Fruit fly (Drosophila melanogaster): ENCODE data around the gene CG11983.

The CG11983 gene

DNA sequence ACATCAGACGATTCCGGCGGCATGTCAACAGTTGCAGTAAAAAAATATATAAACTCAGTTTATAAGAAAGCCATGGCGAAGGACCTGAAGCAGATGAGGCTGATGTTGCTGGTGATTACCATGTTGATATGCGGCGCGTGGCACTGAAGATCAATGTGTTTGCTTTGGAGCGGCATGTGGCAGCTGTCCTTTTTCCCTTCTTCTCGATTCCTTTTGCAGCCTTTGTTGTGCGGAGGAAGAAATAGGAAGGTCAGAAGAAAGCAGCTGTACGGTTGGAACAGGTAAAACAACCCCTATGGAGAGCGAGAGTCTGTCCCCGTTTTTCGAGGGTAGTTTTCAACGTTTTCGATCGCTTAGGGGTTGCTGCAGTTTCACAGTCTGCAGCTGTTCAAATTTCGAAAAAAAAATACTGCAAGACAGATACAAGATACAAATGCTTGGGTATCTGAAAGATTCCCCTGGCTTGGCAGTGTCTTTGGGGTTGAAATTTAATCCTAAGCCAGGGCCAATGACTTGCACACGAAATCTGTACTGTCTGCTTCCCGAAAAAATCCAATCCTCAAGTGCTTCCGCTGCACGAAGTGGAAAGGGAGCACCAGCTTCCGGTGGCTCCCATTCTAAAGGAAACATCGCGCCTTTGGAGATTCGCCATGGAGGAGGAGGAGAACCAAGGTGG, 16.9 kb downstream of the CG11983 start:
- TF ChIP-seq Dll (optimal IDR thresholded peaks at IDR 0.05): no peak
- TF ChIP-seq CG8478 (optimal IDR thresholded peaks at IDR 0.05): no peak
- TF ChIP-seq usp (GFP tag; optimal IDR thresholded peaks at IDR 0.05): no peak
- no peak for TF ChIP-seq pan (optimal IDR thresholded peaks at IDR 0.05)
- no peak for TF ChIP-seq psq (optimal IDR thresholded peaks at IDR 0.05)
- TF ChIP-seq EcR (GFP tag; optimal IDR thresholded peaks at IDR 0.05): no peak

DNA sequence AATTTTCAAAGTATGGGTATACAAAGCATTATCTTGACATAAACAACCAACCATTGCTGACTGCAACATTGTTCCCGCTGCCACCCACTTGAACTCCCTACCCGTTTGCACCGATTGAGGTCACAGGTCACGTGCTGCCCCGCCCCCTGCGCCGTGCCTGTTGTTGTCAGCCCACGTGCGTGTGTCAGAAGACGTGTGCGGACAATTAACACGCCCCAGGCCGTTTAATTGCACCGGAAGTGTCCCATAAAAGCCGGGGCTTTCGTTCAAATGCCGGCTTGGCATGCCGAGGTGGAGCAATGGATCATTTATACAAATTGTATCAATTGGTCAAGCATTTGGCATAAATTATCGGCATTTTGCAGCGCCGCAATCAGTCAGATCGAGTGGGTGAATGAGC, 19.0 kb downstream of the CG11983 start:
- TF ChIP-seq pan (optimal IDR thresholded peaks at IDR 0.05) (no peak), psq (optimal IDR thresholded peaks at IDR 0.05) (no peak), EcR (GFP tag; optimal IDR thresholded peaks at IDR 0.05) (no peak), Dll (optimal IDR thresholded peaks at IDR 0.05) (no peak), usp (GFP tag; optimal IDR thresholded peaks at IDR 0.05) (no peak), CG8478 (optimal IDR thresholded peaks at IDR 0.05) (no peak)

DNA sequence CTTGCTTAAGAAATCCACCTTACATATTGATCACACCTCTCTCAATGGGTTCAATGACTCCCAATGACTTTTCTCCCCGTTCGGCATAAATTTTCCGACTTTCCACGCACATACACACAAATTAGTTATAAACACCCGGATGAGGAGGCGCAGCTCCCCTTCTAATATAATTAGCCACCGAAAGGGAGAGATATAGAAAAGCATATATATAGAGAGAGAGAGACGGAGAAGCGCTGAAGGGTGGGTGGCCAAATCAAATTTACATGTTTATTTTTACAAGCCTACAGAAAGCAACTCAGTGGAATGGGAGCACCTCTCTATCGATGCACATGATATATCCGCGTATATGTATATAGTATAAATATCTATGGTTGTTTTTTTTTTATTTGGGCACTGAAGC, 20.6 kb downstream of the CG11983 start:
- TF ChIP-seq CG8478 (optimal IDR thresholded peaks at IDR 0.05) (no peak), pan (optimal IDR thresholded peaks at IDR 0.05) (no peak), usp (GFP tag; optimal IDR thresholded peaks at IDR 0.05) (no peak), psq (optimal IDR thresholded peaks at IDR 0.05) (no peak), EcR (GFP tag; optimal IDR thresholded peaks at IDR 0.05) (no peak)

DNA sequence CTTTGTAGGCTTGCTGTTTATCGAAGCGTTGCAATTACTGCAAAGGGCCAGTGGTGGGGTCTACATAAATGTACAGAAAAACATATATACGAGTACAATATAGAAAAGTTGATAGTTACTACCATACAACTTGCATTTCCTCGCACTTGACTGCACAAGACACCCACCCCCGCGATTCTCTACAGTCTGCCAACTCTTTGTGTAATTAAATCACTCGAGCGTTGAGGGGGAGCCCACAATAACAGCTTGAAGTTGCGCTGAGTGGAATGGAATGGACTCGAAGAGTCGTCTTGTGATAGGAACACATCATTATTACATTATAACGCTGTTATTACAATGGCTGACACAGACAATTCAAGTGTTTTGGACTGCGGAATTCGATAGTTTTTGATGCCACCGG, 21.3 kb downstream of the CG11983 start:
- TF ChIP-seq usp (GFP tag; optimal IDR thresholded peaks at IDR 0.05) (no peak), CG8478 (optimal IDR thresholded peaks at IDR 0.05) (no peak), Dll (optimal IDR thresholded peaks at IDR 0.05) (no peak), pan (optimal IDR thresholded peaks at IDR 0.05) (no peak), EcR (GFP tag; optimal IDR thresholded peaks at IDR 0.05) (no peak), psq (optimal IDR thresholded peaks at IDR 0.05) (no peak)

DNA sequence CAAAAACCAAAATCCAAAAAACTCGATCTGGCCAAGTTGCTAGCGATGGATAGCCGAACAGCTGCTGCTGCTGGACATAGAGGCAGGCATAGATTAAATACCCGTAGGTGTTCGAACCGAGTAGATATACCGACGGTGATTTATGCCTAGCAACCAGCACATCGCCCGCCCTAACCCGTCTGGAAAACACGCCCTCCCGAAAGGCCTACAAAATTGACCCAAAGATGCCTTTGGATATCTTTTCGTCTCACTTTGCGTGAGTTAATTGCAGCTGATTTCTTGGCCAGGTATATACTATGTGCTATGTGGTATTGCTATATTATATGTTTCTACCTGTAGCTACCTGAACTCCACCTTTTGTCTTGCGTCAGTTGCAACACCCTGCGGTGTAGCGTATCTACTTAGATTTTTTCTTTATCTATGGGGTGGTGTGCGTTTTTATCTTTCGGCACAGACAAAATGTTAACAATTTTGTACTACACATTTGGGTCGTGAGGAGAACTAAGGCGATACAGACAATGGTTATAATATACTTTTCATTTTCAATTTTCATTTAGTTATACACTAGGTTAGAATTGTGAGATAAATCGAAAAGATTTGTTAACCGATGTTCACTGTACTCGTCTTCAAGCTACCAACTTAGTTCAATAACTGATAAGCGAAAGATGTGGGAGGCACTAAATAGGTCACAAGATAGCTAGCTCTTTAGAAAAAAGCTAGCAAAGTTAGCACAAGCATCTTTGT, 22.1 kb downstream of the CG11983 start:
- TF ChIP-seq usp (GFP tag; optimal IDR thresholded peaks at IDR 0.05) (no peak), pan (optimal IDR thresholded peaks at IDR 0.05) (no peak), CG8478 (optimal IDR thresholded peaks at IDR 0.05) (no peak), EcR (GFP tag; optimal IDR thresholded peaks at IDR 0.05) (no peak), Dll (optimal IDR thresholded peaks at IDR 0.05) (no peak), psq (optimal IDR thresholded peaks at IDR 0.05) (no peak)

DNA sequence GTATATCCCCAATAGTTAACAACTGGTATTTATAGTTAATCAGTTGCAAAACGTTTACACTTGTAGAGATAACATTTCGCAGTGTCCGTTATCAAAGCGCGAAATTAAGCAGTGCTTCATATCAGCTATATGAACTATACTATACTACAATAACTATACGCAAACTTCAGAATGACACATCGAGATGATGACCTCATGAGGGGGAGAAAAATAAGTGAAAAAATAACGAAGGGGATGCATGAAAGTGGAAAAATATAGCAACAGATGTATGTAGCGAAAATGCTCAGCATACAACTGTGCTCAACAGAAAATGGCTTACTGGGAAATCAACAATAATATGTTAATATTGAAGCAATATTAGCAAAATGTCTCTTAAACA, 22.6 kb downstream of the CG11983 start:
- TF ChIP-seq psq (optimal IDR thresholded peaks at IDR 0.05) (no peak), pan (optimal IDR thresholded peaks at IDR 0.05) (no peak)

DNA sequence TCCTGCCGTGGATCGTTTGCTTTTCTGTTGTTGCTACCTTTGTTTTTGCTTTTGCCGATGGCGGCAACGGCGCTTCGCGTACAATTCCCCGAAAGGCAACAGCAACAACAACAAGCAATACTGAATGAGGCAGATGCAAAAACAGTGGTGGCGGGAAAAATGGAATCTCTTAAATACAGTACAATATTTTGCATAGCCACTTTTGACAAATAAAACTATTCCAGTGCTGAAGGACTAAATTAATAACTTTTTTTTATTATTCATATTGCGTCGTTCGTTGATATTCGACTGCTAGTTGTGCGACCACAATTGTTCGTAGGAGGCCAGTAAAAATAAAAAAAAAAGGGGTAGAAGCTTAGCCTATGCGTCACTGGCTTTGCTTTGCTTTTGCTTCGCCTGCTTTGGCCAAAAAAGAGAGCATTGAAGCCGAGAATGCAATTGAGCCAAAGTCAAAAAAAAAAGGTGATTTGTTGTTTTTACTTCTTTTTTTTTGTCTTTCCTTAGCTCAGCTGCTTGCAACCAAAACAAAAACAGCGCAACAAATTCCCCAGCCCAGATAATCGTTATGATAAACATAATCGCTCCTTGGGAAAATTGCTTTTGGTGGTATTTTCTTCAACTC, 23.8 kb downstream of the CG11983 start:
- TF ChIP-seq usp (GFP tag; optimal IDR thresholded peaks at IDR 0.05) (no peak), Dll (optimal IDR thresholded peaks at IDR 0.05) (no peak), psq (optimal IDR thresholded peaks at IDR 0.05) (no peak), EcR (GFP tag; optimal IDR thresholded peaks at IDR 0.05) (no peak)

DNA sequence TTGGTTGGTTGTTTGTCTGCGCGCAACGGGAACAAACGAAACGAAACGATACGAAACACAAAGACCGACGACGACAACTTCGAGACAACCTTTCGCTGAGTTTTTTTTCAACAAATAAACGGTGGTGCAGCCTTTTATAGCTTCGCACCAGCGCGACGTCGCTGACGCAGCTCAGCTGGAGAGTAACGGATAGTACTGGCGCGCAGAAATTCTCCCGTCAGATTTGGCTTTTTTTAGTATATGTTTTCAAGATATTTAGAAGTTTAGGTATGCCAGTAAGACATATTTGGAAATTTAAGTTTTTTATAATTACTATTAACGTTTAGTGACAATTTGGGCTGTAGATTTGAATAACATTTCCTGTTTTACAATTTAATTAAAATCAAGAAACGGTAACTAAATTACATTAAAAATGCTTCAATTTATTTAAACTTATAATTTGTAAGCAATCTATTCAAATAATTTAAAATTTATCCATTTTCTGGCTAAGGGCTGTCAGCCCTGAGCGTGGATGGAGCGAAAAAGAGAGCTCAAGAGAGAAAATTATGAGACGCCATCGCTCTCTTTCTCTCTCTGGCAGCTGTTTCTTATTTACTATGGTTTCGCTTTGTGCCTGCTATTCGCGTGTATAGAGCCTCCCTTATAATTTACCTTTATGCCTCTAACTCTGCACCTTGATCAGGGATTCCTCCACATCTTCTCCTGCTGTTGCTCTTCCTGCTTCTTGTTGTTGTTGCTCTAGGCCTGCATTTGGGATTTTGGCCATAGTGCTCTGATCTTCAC, 25.7 kb downstream of the CG11983 start:
- no peak for TF ChIP-seq Dll (optimal IDR thresholded peaks at IDR 0.05)
- TF ChIP-seq CG8478 (optimal IDR thresholded peaks at IDR 0.05): no peak
- no peak for TF ChIP-seq psq (optimal IDR thresholded peaks at IDR 0.05)
- TF ChIP-seq pan (optimal IDR thresholded peaks at IDR 0.05): no peak
- TF ChIP-seq EcR (GFP tag; optimal IDR thresholded peaks at IDR 0.05): no peak
- no peak for TF ChIP-seq usp (GFP tag; optimal IDR thresholded peaks at IDR 0.05)

DNA sequence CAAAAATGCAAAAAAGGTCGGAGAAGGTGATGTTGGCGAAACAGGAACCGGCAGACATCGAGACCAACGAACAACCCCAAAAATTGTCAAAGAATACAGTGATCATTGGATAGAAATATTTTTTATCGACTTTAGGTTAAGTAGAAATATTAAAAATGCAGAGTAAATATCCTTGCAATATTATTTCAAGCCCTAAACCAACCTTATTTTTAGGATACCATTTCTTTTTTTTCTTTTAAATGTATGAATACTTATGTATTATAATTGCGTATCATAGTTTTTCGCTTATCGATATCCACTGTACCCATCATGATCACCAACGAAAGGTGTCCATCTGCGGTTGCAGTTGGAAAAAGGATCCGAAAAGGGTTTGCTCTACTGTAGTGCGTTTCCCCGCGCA, 27.1 kb downstream of the CG11983 start:
- TF ChIP-seq usp (GFP tag; optimal IDR thresholded peaks at IDR 0.05) (no peak), Dll (optimal IDR thresholded peaks at IDR 0.05) (no peak)

DNA sequence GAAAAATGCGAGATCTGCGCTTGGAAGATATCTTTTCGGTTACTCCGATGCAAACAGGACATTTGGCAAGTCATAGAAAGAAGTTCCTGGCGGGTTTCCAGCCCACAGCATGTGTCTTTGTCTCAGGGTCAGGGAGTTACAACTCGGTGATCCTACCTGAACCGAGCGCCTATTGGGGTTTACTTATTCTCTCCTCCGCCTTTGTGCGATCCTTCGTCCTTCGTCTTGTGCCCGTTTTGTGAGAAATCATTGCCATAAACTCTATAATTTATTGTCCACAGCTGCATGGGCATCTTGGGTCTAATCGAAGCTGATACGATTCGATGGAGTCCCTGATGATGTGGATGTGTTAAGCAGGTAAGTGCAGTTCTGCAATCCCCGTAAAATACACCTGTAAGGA, 29.8 kb downstream of the CG11983 start:
- TF ChIP-seq EcR (GFP tag; optimal IDR thresholded peaks at IDR 0.05) (no peak), Dll (optimal IDR thresholded peaks at IDR 0.05) (no peak), psq (optimal IDR thresholded peaks at IDR 0.05) (no peak), pan (optimal IDR thresholded peaks at IDR 0.05) (no peak), usp (GFP tag; optimal IDR thresholded peaks at IDR 0.05) (no peak), CG8478 (optimal IDR thresholded peaks at IDR 0.05) (no peak)

DNA sequence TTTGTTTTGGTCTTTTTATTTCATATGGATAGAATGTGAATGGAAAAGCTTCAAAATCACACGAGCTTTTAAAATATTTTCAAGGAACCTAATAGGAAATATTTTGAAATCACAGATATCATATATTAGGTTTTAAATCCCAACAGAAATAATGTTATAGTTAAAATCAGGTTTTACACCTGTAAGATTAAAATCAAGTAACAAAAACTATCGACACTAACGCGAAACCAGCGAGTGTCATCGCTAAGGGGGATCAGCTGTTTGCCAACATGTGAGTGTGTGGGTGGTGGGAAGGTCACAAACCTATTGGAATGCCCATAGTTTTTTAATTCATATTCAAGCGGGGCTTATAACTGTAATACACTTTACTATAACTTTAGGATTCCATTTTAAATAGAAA, 30.5 kb downstream of the CG11983 start, which contains the start of gene hyx:
Gene hyx, plus strand, starts transcription at position 109 of the 400 bp plus-strand sequence.
- TF ChIP-seq pan (optimal IDR thresholded peaks at IDR 0.05) (no peak), CG8478 (optimal IDR thresholded peaks at IDR 0.05) (no peak), Dll (optimal IDR thresholded peaks at IDR 0.05) (no peak), usp (GFP tag; optimal IDR thresholded peaks at IDR 0.05) (no peak)

DNA sequence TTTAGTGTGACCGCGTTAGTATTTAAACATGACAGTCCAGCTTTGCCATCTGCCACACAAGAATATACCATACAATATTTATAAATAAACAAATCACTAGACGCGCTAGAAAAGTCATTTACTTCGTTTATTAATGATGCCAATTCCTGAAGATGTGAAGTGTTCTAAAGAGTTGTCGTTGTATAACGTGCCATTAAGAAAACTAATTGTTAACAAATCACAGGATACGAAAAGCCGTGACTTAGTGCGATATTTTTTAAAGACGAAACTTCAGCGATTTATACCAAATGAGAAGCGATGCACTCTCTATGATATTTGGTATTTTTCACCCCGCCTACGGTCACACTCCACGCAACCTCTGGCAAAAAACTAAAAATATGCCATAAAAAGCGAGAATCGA, 31.3 kb downstream of the CG11983 start, which contains the start of gene neur:
Gene neur, minus strand, starts transcription at position 24 of the 400 bp plus-strand sequence.
- no peak for TF ChIP-seq Dll (optimal IDR thresholded peaks at IDR 0.05)
- TF ChIP-seq psq (optimal IDR thresholded peaks at IDR 0.05): no peak
- TF ChIP-seq usp (GFP tag; optimal IDR thresholded peaks at IDR 0.05): no peak
- TF ChIP-seq CG8478 (optimal IDR thresholded peaks at IDR 0.05): no peak
- TF ChIP-seq EcR (GFP tag; optimal IDR thresholded peaks at IDR 0.05): no peak
- TF ChIP-seq pan (optimal IDR thresholded peaks at IDR 0.05): no peak

All from whole organism.